Fruit fly (Drosophila melanogaster): ENCODE results near the gene CG32152.
A peak's percentile ranks its signal among the peaks of the same experiment; 100 is the strongest.

CG32152 gene

DNA sequence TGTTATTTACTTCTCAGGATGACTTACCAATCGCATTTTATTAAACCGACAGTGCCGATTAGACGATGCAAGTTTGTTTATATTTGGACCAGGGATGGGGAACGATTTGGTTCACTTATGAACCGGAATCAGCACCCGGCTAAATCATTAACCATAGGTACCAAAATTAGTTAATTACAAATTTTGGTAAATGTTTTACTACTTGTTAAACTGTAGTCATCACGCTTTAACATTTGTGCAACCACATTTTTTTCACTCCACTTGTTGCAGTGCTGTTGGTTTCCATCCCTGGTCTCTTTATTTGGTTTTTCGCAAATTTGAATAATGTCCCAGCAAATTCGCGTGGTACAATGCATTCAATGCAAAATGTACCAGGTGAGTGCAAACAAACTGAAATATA, 38.3 kb downstream of the CG32152 start, which contains the start of the genes IntS9 and CG43295 (continued):
- TF ChIP-seq Aef1 (GFP tag; IDR thresholded peaks at IDR 0.05) (peak; percentile 82), pho (GFP tag; optimal IDR thresholded peaks at IDR 0.05) (peak; percentile 80), cas (GFP tag; IDR thresholded peaks at IDR 0.05) (peak; percentile 74; the same call in 1 of the 2 replicates), CG2202 (tag; optimal IDR thresholded peaks at IDR 0.05) (peak; percentile 55), CG17359 (tag; optimal IDR thresholded peaks at IDR 0.05) (peak; percentile 73), CG17612 (GFP tag; IDR thresholded peaks at IDR 0.05) (peak; percentile 47; the same call in 1 of the 2 replicates), BEAF-32 (GFP tag; optimal IDR thresholded peaks at IDR 0.05) (peak; percentile 25), Lim3 (GFP tag; IDR thresholded peaks at IDR 0.05) (no peak), lmd (GFP tag; IDR thresholded peaks at IDR 0.05) (peak; percentile 79), sna (GFP tag; IDR thresholded peaks at IDR 0.05; ENCODE audit: partially characterized antibody) (no peak), CG4424 (GFP tag; optimal IDR thresholded peaks at IDR 0.05) (peak; percentile 87), vfl (GFP tag; optimal IDR thresholded peaks at IDR 0.05) (peak; percentile 79), mam (GFP tag; optimal IDR thresholded peaks at IDR 0.05) (peak; percentile 89), Doc3 (GFP tag; IDR thresholded peaks at IDR 0.05; ENCODE audit: partially characterized antibody) (no peak; the same call in 2 of the 3 replicates), CG11247 (GFP tag; IDR thresholded peaks at IDR 0.05) (peak; percentile 62), prd (optimal IDR thresholded peaks at IDR 0.05) (no peak), prd (GFP tag; IDR thresholded peaks at IDR 0.05) (peak; percentile 93), grau (tag; optimal IDR thresholded peaks at IDR 0.05) (no peak), Hr3 (GFP tag; optimal IDR thresholded peaks at IDR 0.05) (peak; percentile 83), CG15696 (tag; optimal IDR thresholded peaks at IDR 0.05) (peak; percentile 65), esg (GFP tag; conservative IDR thresholded peaks at IDR 0.05) (peak; percentile 81), CG10462 (GFP tag; optimal IDR thresholded peaks at IDR 0.05) (peak; percentile 75), en (GFP tag; optimal IDR thresholded peaks at IDR 0.05) (peak; percentile 59), CG14050 (GFP tag; IDR thresholded peaks at IDR 0.05) (peak; percentile 79), CG12769 (tag; optimal IDR thresholded peaks at IDR 0.05) (no peak), Xrp1 (GFP tag; IDR thresholded peaks at IDR 0.05) (peak; percentile 92), CoRest (tag; optimal IDR thresholded peaks at IDR 0.05) (no peak), CG1024 (GFP tag; IDR thresholded peaks at IDR 0.05) (peak; percentile 85), CG18262 (tag; optimal IDR thresholded peaks at IDR 0.05) (peak; percentile 79), danr (GFP tag; IDR thresholded peaks at IDR 0.05) (peak; percentile 44), CG9876 (GFP tag; optimal IDR thresholded peaks at IDR 0.05) (peak; percentile 68), CG7556 (GFP tag; optimal IDR thresholded peaks at IDR 0.05) (no peak), kni (GFP tag; optimal IDR thresholded peaks at IDR 0.05) (no peak), org-1 (GFP tag; optimal IDR thresholded peaks at IDR 0.05) (peak; percentile 75), phol (tag; optimal IDR thresholded peaks at IDR 0.05) (peak; percentile 84), kay (GFP tag; optimal IDR thresholded peaks at IDR 0.05) (peak; percentile 64), CG12744 (GFP tag; optimal IDR thresholded peaks at IDR 0.05) (peak; percentile 76), Atf-2 (GFP tag; optimal IDR thresholded peaks at IDR 0.05) (peak; percentile 82), HLH54F (GFP tag; optimal IDR thresholded peaks at IDR 0.05) (peak; percentile 89), tup (GFP tag; optimal IDR thresholded peaks at IDR 0.05) (peak; percentile 69), CG16863 (GFP tag; optimal IDR thresholded peaks at IDR 0.05) (peak; percentile 87), CG10147 (GFP tag; optimal IDR thresholded peaks at IDR 0.05) (no peak), CG8290 (GFP tag; optimal IDR thresholded peaks at IDR 0.05) (peak; percentile 66), CG8290 (tag; optimal IDR thresholded peaks at IDR 0.05) (no peak), D19A (tag; optimal IDR thresholded peaks at IDR 0.05) (no peak), CG17802 (tag; optimal IDR thresholded peaks at IDR 0.05) (peak; percentile 64), CG5245 (GFP tag; optimal IDR thresholded peaks at IDR 0.05) (peak; percentile 75), Bgb (GFP tag; IDR thresholded peaks at IDR 0.05; ENCODE audit: partially characterized antibody) (no peak), CG2875 (GFP tag; optimal IDR thresholded peaks at IDR 0.05) (peak; percentile 73), CG5180 (GFP tag; optimal IDR thresholded peaks at IDR 0.05) (no peak), Dref (GFP tag; IDR thresholded peaks at IDR 0.05) (peak; percentile 26; the same call in 1 of the 2 replicates), CG4854 (GFP tag; optimal IDR thresholded peaks at IDR 0.05) (peak; percentile 73)
